Fruit fly (Drosophila melanogaster) whole organism, embryonic: ENCODE measurements around the gene Ufd1.

Source experiments
- Atf6 ChIP-seq: fragments of 200-800 bp; sonication (Bioruptor generic); IDR thresholded peaks from 2 replicates; pipeline ENCODE4 v1.3.6; 2022; ENCODE audit warnings: missing biosample characterization, missing genetic modification characterization
- CG10366 ChIP-seq: fragments of 200-800 bp; sonication (Bioruptor generic); IDR thresholded peaks from 2 replicates; pipeline ENCODE4 v1.3.6; 2022; ENCODE audit warnings: missing biosample characterization, missing genetic modification characterization
- CG11456 ChIP-seq: fragments of 200-800 bp; sonication (Bioruptor generic); IDR thresholded peaks from 3 replicates; pipeline ENCODE4 v1.3.6; 2022; ENCODE audit warnings: missing biosample characterization, missing genetic modification characterization
- CG12071 ChIP-seq: fragments of 200-800 bp; sonication (Bioruptor generic); optimal IDR thresholded peaks from 3 replicates; lab custom pipeline; 2018; ENCODE audit warnings: missing biosample characterization, mild to moderate bottlenecking, missing genetic modification characterization
- CG12769 ChIP-seq: fragments of 200-800 bp; sonication (Bioruptor generic); optimal IDR thresholded peaks from 2 replicates; lab custom pipeline; 2019; ENCODE audit warnings: missing biosample characterization, mild to moderate bottlenecking, missing genetic modification characterization, moderate library complexity
- CG14441 ChIP-seq: fragments of 200-800 bp; sonication (Bioruptor generic); IDR thresholded peaks from 2 replicates; pipeline ENCODE4 v1.3.6; 2022; ENCODE audit warnings: missing biosample characterization, missing genetic modification characterization
- CG16813 ChIP-seq: fragments of 200-800 bp; sonication (Bioruptor generic); IDR thresholded peaks from 3 replicates; pipeline ENCODE4 v1.3.6; 2022; ENCODE audit warnings: missing biosample characterization, missing genetic modification characterization; ENCODE audit not compliant: partially characterized antibody
- CG17612 ChIP-seq: fragments of 200-800 bp; sonication (Bioruptor generic); IDR thresholded peaks from 2 replicates; pipeline ENCODE4 v1.3.6; 2022; ENCODE audit warnings: missing biosample characterization, missing genetic modification characterization
- CG17802 ChIP-seq: fragments of 200-800 bp; sonication (Bioruptor generic); optimal IDR thresholded peaks from 2 replicates; lab custom pipeline; 2018; ENCODE audit warnings: missing biosample characterization, mild to moderate bottlenecking, missing genetic modification characterization, moderate library complexity
- CG2199 ChIP-seq: fragments of 200-800 bp; sonication (Bioruptor generic); IDR thresholded peaks from 3 replicates; pipeline ENCODE4 v1.3.6; 2022; ENCODE audit warnings: missing biosample characterization, missing genetic modification characterization
- CG32767 ChIP-seq: fragments of 200-800 bp; sonication (Bioruptor generic); IDR thresholded peaks from 2 replicates; pipeline ENCODE4 v1.3.6; 2022; ENCODE audit warnings: missing biosample characterization, missing genetic modification characterization
- CG32772 ChIP-seq: fragments of 200-800 bp; sonication (Bioruptor generic); IDR thresholded peaks from 2 replicates; pipeline ENCODE4 v1.3.6; 2022; ENCODE audit warnings: missing biosample characterization, missing genetic modification characterization
- CG42726 ChIP-seq: fragments of 200-800 bp; sonication (Bioruptor generic); IDR thresholded peaks from 2 replicates; pipeline ENCODE4 v1.3.6; 2022; ENCODE audit warnings: missing biosample characterization, missing genetic modification characterization; ENCODE audit not compliant: partially characterized antibody
- CG4404 ChIP-seq: fragments of 200-800 bp; sonication (Bioruptor generic); IDR thresholded peaks from 2 replicates; pipeline ENCODE4 v1.3.6; 2022; ENCODE audit warnings: missing biosample characterization, missing genetic modification characterization
- CG6272 ChIP-seq: fragments of 200-800 bp; sonication (Bioruptor generic); IDR thresholded peaks from 2 replicates; pipeline ENCODE4 v1.3.6; 2022; ENCODE audit warnings: missing biosample characterization, missing genetic modification characterization
- CG7745 ChIP-seq: fragments of 200-800 bp; sonication (Bioruptor generic); optimal IDR thresholded peaks from 2 replicates; lab custom pipeline; 2018; ENCODE audit warnings: missing biosample characterization, mild to moderate bottlenecking, missing genetic modification characterization, moderate library complexity
- CG8290 ChIP-seq, 3 experiments: fragments of 200-800 bp; sonication (Bioruptor generic); optimal IDR thresholded peaks; 2 replicates each; lab custom pipeline; 2016 to 2019; ENCODE audit warnings: missing biosample characterization in 3 of 3, missing genetic modification characterization in 3 of 3, mild to moderate bottlenecking in 2 of 3, moderate library complexity in 1 of 3
- CG9215 ChIP-seq: fragments of 200-800 bp; sonication (Bioruptor generic); IDR thresholded peaks from 2 replicates; pipeline ENCODE4 v1.3.6; 2022; ENCODE audit warnings: missing biosample characterization, missing genetic modification characterization
- CG9817 ChIP-seq: fragments of 200-800 bp; sonication (Bioruptor generic); optimal IDR thresholded peaks from 2 replicates; lab custom pipeline; 2018; ENCODE audit warnings: missing biosample characterization, mild to moderate bottlenecking, missing genetic modification characterization, moderate library complexity
- CHES-1-like ChIP-seq: fragments of 200-800 bp; sonication (Bioruptor generic); optimal IDR thresholded peaks from 2 replicates; lab custom pipeline; 2016; ENCODE audit warnings: missing biosample characterization, missing genetic modification characterization
- Dek ChIP-seq: fragments of 200-800 bp; sonication (Bioruptor generic); optimal IDR thresholded peaks from 3 replicates; lab custom pipeline; 2019; ENCODE audit warnings: missing biosample characterization, mild to moderate bottlenecking, missing genetic modification characterization, moderate library complexity
- Drgx ChIP-seq: fragments of 200-800 bp; sonication (Bioruptor generic); IDR thresholded peaks from 2 replicates; pipeline ENCODE4 v1.3.6; 2022; ENCODE audit warnings: missing biosample characterization, missing genetic modification characterization
- H2.0 ChIP-seq: fragments of 200-800 bp; sonication (Bioruptor generic); IDR thresholded peaks from 2 replicates; pipeline ENCODE4 v1.3.6; 2022; ENCODE audit warnings: missing biosample characterization, missing genetic modification characterization
- HLH4C ChIP-seq: fragments of 200-800 bp; sonication (Bioruptor generic); IDR thresholded peaks from 3 replicates; pipeline ENCODE4 v1.3.6; 2022; ENCODE audit warnings: missing biosample characterization, missing genetic modification characterization; ENCODE audit not compliant: partially characterized antibody
- HLH54F ChIP-seq: fragments of 200-800 bp; sonication (Bioruptor generic); optimal IDR thresholded peaks from 3 replicates; lab custom pipeline; 2016; ENCODE audit warnings: missing biosample characterization, missing genetic modification characterization
- Mrtf ChIP-seq: fragments of 200-800 bp; sonication (Bioruptor generic); IDR thresholded peaks from 3 replicates; pipeline ENCODE4 v1.3.6; 2022; ENCODE audit warnings: missing biosample characterization, missing genetic modification characterization
- Nf-YB ChIP-seq: fragments of 200-800 bp; sonication (Bioruptor generic); optimal IDR thresholded peaks from 3 replicates; lab custom pipeline; 2019; ENCODE audit warnings: missing biosample characterization, mild to moderate bottlenecking, missing genetic modification characterization, moderate library complexity
- Oli ChIP-seq: fragments of 200-800 bp; sonication (Bioruptor generic); optimal IDR thresholded peaks from 2 replicates; lab custom pipeline; 2018; ENCODE audit warnings: missing biosample characterization, mild to moderate bottlenecking, missing genetic modification characterization, moderate library complexity
- Optix ChIP-seq: fragments of 200-800 bp; sonication (Bioruptor generic); IDR thresholded peaks from 3 replicates; pipeline ENCODE4 v1.3.6; 2022; ENCODE audit warnings: missing biosample characterization, missing genetic modification characterization
- Ptx1 ChIP-seq: fragments of 200-800 bp; sonication (Bioruptor generic); IDR thresholded peaks from 2 replicates; pipeline ENCODE4 v1.3.6; 2022; ENCODE audit warnings: missing biosample characterization, missing genetic modification characterization
- Ssrp ChIP-seq: fragments of 200-800 bp; sonication (Bioruptor generic); optimal IDR thresholded peaks from 2 replicates; lab custom pipeline; 2018; ENCODE audit warnings: missing biosample characterization, mild to moderate bottlenecking, missing genetic modification characterization, moderate library complexity
- Trl ChIP-seq, 3 experiments: fragments of >200 bp in 2 of 3; fragments of 200-800 bp in 1 of 3; sonication (Bioruptor generic) in 1 of 3; optimal IDR thresholded peaks; 2 replicates in 1 of 3; 3 replicates in 2 of 3; lab custom pipeline; 2016 to 2017; ENCODE audit warnings: missing biosample characterization in 1 of 3, missing genetic modification characterization in 1 of 3
- Xbp1 ChIP-seq: fragments of 200-800 bp; sonication (Bioruptor generic); optimal IDR thresholded peaks from 3 replicates; lab custom pipeline; 2016; ENCODE audit warnings: missing biosample characterization, mild to moderate bottlenecking, missing genetic modification characterization
- al ChIP-seq: fragments of 200-800 bp; sonication (Bioruptor generic); IDR thresholded peaks from 2 replicates; pipeline ENCODE4 v1.3.6; 2022; ENCODE audit warnings: missing biosample characterization, missing genetic modification characterization
- cad ChIP-seq: fragments of >200 bp; optimal IDR thresholded peaks from 2 replicates; lab custom pipeline; 2017; ENCODE audit warnings: missing biosample characterization, missing genetic modification characterization
- chinmo ChIP-seq: fragments of 200-800 bp; sonication (Bioruptor generic); IDR thresholded peaks from 4 replicates; pipeline ENCODE4 v1.3.6; 2022; ENCODE audit warnings: missing biosample characterization, missing genetic modification characterization; ENCODE audit not compliant: partially characterized antibody
- dysf ChIP-seq: fragments of 200-800 bp; sonication (Bioruptor generic); IDR thresholded peaks from 3 replicates; pipeline ENCODE4 v1.3.6; 2022; ENCODE audit warnings: missing biosample characterization, missing genetic modification characterization
- grau ChIP-seq: fragments of 200-800 bp; optimal IDR thresholded peaks from 3 replicates; lab custom pipeline; 2019; ENCODE audit warnings: missing biosample characterization, mild to moderate bottlenecking, missing genetic modification characterization, moderate library complexity
- hkb ChIP-seq, 2 experiments: fragments of 200-800 bp in 1 of 2; fragments of >200 bp in 1 of 2; sonication (Bioruptor generic) in 1 of 2; IDR thresholded peaks in 1 of 2; optimal IDR thresholded peaks in 1 of 2; 2 replicates each; pipeline versions ENCODE4 v1.3.6 to Lab custom; 2017 to 2022; ENCODE audit warnings: missing biosample characterization in 1 of 2, missing genetic modification characterization in 1 of 2
- mam ChIP-seq: fragments of 200-800 bp; sonication (Bioruptor generic); optimal IDR thresholded peaks from 3 replicates; lab custom pipeline; 2016; ENCODE audit warnings: missing biosample characterization, missing genetic modification characterization
- nerfin-1 ChIP-seq: fragments of 200-800 bp; sonication (Bioruptor generic); optimal IDR thresholded peaks from 3 replicates; lab custom pipeline; 2019; ENCODE audit warnings: missing biosample characterization, mild to moderate bottlenecking, missing genetic modification characterization, moderate library complexity
- pfk ChIP-seq: fragments of 200-800 bp; sonication (Bioruptor generic); optimal IDR thresholded peaks from 2 replicates; lab custom pipeline; 2018; ENCODE audit warnings: missing biosample characterization, mild to moderate bottlenecking, missing genetic modification characterization, moderate library complexity
- row ChIP-seq: fragments of 200-800 bp; sonication (Bioruptor generic); IDR thresholded peaks from 3 replicates; pipeline ENCODE4 v1.3.6; 2022; ENCODE audit warnings: missing biosample characterization, missing genetic modification characterization
- sug ChIP-seq: fragments of 200-800 bp; optimal IDR thresholded peaks from 2 replicates; lab custom pipeline; 2019; ENCODE audit warnings: missing biosample characterization, mild to moderate bottlenecking, missing genetic modification characterization, moderate library complexity
- vvl ChIP-seq: fragments of 200-800 bp; sonication (Bioruptor generic); IDR thresholded peaks from 2 replicates; pipeline ENCODE4 v1.3.6; 2022; ENCODE audit warnings: missing biosample characterization, missing genetic modification characterization
- wdn ChIP-seq: fragments of 200-800 bp; sonication (Bioruptor generic); IDR thresholded peaks from 2 replicates; pipeline ENCODE4 v1.3.6; 2022; ENCODE audit warnings: missing biosample characterization, missing genetic modification characterization
- zfh2 ChIP-seq: fragments of 200-800 bp; sonication (Bioruptor generic); optimal IDR thresholded peaks from 2 replicates; lab custom pipeline; 2016; ENCODE audit warnings: missing biosample characterization, missing genetic modification characterization

Ufd1 gene

dm6 chr3L:11119396-11119900 lies 3.6 kb downstream of the Ufd1 start (continued):
- no peak for TF ChIP-seq CG12071 (GFP tag; lab: Kevin White, UChicago)
- no peak for TF ChIP-seq pfk (GFP tag; lab: Kevin White, UChicago)
- no peak for TF ChIP-seq CG7745 (tag; lab: Kevin White, UChicago)
- TF ChIP-seq CG32772 (GFP tag; lab: Robert Waterston, UW): peak; percentile 55
- peak; percentile 7 for TF ChIP-seq CG12769 (tag; lab: Kevin White, UChicago)
- peak; percentile 44 for TF ChIP-seq row (GFP tag; lab: Robert Waterston, UW)
- TF ChIP-seq HLH4C (GFP tag; lab: Robert Waterston, UW): no peak
- peak; percentile 54; the same call in 1 of the 2 replicates for TF ChIP-seq CG14441
- 0 out of 2 replicates have a peak, but pooled peaks have one; percentile 10 for TF ChIP-seq CG42726 (GFP tag; lab: Robert Waterston, UW)
- TF ChIP-seq Ssrp (tag; lab: Kevin White, UChicago): no peak
- TF ChIP-seq CG17802 (tag; lab: Kevin White, UChicago): no peak
- peak; percentile 82; the same call in 2 of the 4 replicates for TF ChIP-seq chinmo (GFP tag; lab: Robert Waterston, UW)
- peak; percentile 5; the same call in 1 of the 2 replicates for TF ChIP-seq H2.0 (GFP tag; lab: Robert Waterston, UW)
- TF ChIP-seq CG32767 (GFP tag; lab: Robert Waterston, UW): peak; percentile 16; the same call in 1 of the 2 replicates
- TF ChIP-seq mam (GFP tag; lab: Kevin White, UChicago): peak; percentile 42
- peak; percentile 5 for TF ChIP-seq grau (tag; lab: Kevin White, UChicago)
- TF ChIP-seq hkb (optimal IDR thresholded peaks at IDR 0.05; lab: Kevin White, UChicago): no peak
- peak; percentile 6; the same call in 1 of the 2 replicates for TF ChIP-seq hkb (GFP tag; IDR thresholded peaks at IDR 0.05; lab: Robert Waterston, UW)
- peak; percentile 21 for TF ChIP-seq HLH54F (GFP tag; lab: Kevin White, UChicago)
- peak; percentile 42; the same call in 1 of the 2 replicates for TF ChIP-seq CG17612 (GFP tag; lab: Robert Waterston, UW)
- peak; percentile 33; the same call in 1 of the 2 replicates for TF ChIP-seq Drgx (GFP tag; lab: Robert Waterston, UW)
- 0 out of 2 replicates have a peak, but pooled peaks have one; percentile 24 for TF ChIP-seq Ptx1 (GFP tag; lab: Robert Waterston, UW)
- peak; percentile 38; the same call in 1 of the 3 replicates for TF ChIP-seq dysf (GFP tag; lab: Robert Waterston, UW)
- TF ChIP-seq CG9817: peak; percentile 27
- peak; percentile 32 for TF ChIP-seq zfh2 (GFP tag; lab: Kevin White, UChicago)
- TF ChIP-seq CG16813 (GFP tag; lab: Robert Waterston, UW): 0 out of 3 replicates have a peak, but pooled peaks have one; percentile 13
- 0 out of 3 replicates have a peak, but pooled peaks have one; percentile 29 for TF ChIP-seq Optix (GFP tag; lab: Robert Waterston, UW)
- TF ChIP-seq vvl: peak; percentile 41
- TF ChIP-seq CG11456 (GFP tag; lab: Robert Waterston, UW): 0 out of 3 replicates have a peak, but pooled peaks have one; percentile 70
- TF ChIP-seq Mrtf: 0 out of 3 replicates have a peak, but pooled peaks have one; percentile 28
- no peak for TF ChIP-seq nerfin-1
- TF ChIP-seq Trl (optimal IDR thresholded peaks at IDR 0.05; lab: Kevin White, UChicago): peak in 1 of 2 experiments; percentile 5
- peak; percentile 10 for TF ChIP-seq Trl (GFP tag; optimal IDR thresholded peaks at IDR 0.05; lab: Kevin White, UChicago)
- TF ChIP-seq CG8290 (GFP tag; optimal IDR thresholded peaks at IDR 0.05; lab: Kevin White, UChicago): no peak
- peak in 1 of 2 experiments; percentile 59 for TF ChIP-seq CG8290 (tag; optimal IDR thresholded peaks at IDR 0.05; lab: Kevin White, UChicago)
- TF ChIP-seq cad: peak; percentile 15
- 0 out of 2 replicates have a peak, but pooled peaks have one; percentile 10 for TF ChIP-seq CG4404 (GFP tag; lab: Robert Waterston, UW)
- no peak for TF ChIP-seq Dek (tag; lab: Kevin White, UChicago)
- 0 out of 2 replicates have a peak, but pooled peaks have one; percentile 14 for TF ChIP-seq wdn
- no peak for TF ChIP-seq Nf-YB (GFP tag; lab: Kevin White, UChicago)
- TF ChIP-seq CG9215 (GFP tag; lab: Robert Waterston, UW): peak; percentile 84
- no peak for TF ChIP-seq Oli
- TF ChIP-seq CG10366 (GFP tag; lab: Robert Waterston, UW): peak; percentile 43; the same call in 1 of the 2 replicates
- no peak for TF ChIP-seq Atf6
- TF ChIP-seq CG6272: peak; percentile 23; the same call in 1 of the 2 replicates
- no peak for TF ChIP-seq CHES-1-like (GFP tag; lab: Kevin White, UChicago)
- peak; percentile 83 for TF ChIP-seq sug (tag; lab: Kevin White, UChicago)
- TF ChIP-seq CG2199: peak; percentile 57; the same call in 1 of the 3 replicates
- peak; percentile 40; the same call in 1 of the 2 replicates for TF ChIP-seq al (GFP tag; lab: Robert Waterston, UW)
- TF ChIP-seq Xbp1 (GFP tag; lab: Kevin White, UChicago): peak; percentile 14
